Comparison of ENCODE assay signal across 1 fruit fly cellular context in genomic region chrX:8240431-8240830, dm6.
A peak's percentile ranks its signal among the peaks of the same experiment; 100 is the strongest.
TF ChIP-seq lines count a peak whose summit lies in the region.

CG2147 (plus strand) TSS chrX:8240684.

TF ChIP-seq in whole organism, embryonic, 481 proteins besides CTCF, POLR2A, EP300 and RAD21 (continued from another document):
- TF ChIP-seq tap (tag; optimal IDR thresholded peaks at IDR 0.05; lab: Kevin White, UChicago) (no peak), CG34422 (GFP tag; IDR thresholded peaks at IDR 0.05; lab: Robert Waterston, UW) (no peak), Doc2 (GFP tag; IDR thresholded peaks at IDR 0.05; lab: Robert Waterston, UW) (no peak), CG11085 (GFP tag; IDR thresholded peaks at IDR 0.05; lab: Robert Waterston, UW) (no peak), Ravus (GFP tag; IDR thresholded peaks at IDR 0.05; lab: Robert Waterston, UW) (no peak), ash1 (GFP tag; optimal IDR thresholded peaks at IDR 0.05; lab: Kevin White, UChicago) (no peak), Bdp1 (GFP tag; optimal IDR thresholded peaks at IDR 0.05; lab: Kevin White, UChicago) (no peak), ATbp (GFP tag; optimal IDR thresholded peaks at IDR 0.05; lab: Kevin White, UChicago) (no peak), CHES-1-like (GFP tag; optimal IDR thresholded peaks at IDR 0.05; lab: Kevin White, UChicago) (no peak), CG12299 (tag; optimal IDR thresholded peaks at IDR 0.05; lab: Kevin White, UChicago) (no peak), ac (GFP tag; optimal IDR thresholded peaks at IDR 0.05; lab: Kevin White, UChicago) (no peak), yki (optimal IDR thresholded peaks at IDR 0.05; lab: Kevin White, UChicago) (no peak), zfh1 (GFP tag; IDR thresholded peaks at IDR 0.05; lab: Robert Waterston, UW) (no peak), inv (GFP tag; IDR thresholded peaks at IDR 0.05; lab: Robert Waterston, UW; ENCODE audit: partially characterized antibody) (peak; percentile 70), CG6272 (GFP tag; IDR thresholded peaks at IDR 0.05; lab: Robert Waterston, UW) (no peak), CG10366 (GFP tag; IDR thresholded peaks at IDR 0.05; lab: Robert Waterston, UW) (no peak), slp2 (GFP tag; optimal IDR thresholded peaks at IDR 0.05; lab: Kevin White, UChicago) (no peak), bsh (GFP tag; optimal IDR thresholded peaks at IDR 0.05; lab: Kevin White, UChicago) (no peak), Dek (tag; optimal IDR thresholded peaks at IDR 0.05; lab: Kevin White, UChicago) (no peak), trem (tag; optimal IDR thresholded peaks at IDR 0.05; lab: Kevin White, UChicago) (peak; percentile 9), dysf (GFP tag; IDR thresholded peaks at IDR 0.05; lab: Robert Waterston, UW) (no peak), phol (tag; optimal IDR thresholded peaks at IDR 0.05; lab: Kevin White, UChicago) (no peak), cas (GFP tag; IDR thresholded peaks at IDR 0.05; lab: Robert Waterston, UW) (no peak), CG6854 (GFP tag; optimal IDR thresholded peaks at IDR 0.05; lab: Kevin White, UChicago) (no peak), Chrac-16 (GFP tag; optimal IDR thresholded peaks at IDR 0.05; lab: Kevin White, UChicago) (no peak), CG10274 (GFP tag; optimal IDR thresholded peaks at IDR 0.05; lab: Kevin White, UChicago) (no peak), CG17359 (tag; optimal IDR thresholded peaks at IDR 0.05; lab: Kevin White, UChicago) (no peak), knrl (GFP tag; IDR thresholded peaks at IDR 0.05; lab: Robert Waterston, UW; ENCODE audit: partially characterized antibody) (peak; percentile 71; the same call in 2 of the 3 replicates), pzg (GFP tag; optimal IDR thresholded peaks at IDR 0.05; lab: Kevin White, UChicago) (peak; percentile 42), Bgb (GFP tag; IDR thresholded peaks at IDR 0.05; lab: Robert Waterston, UW; ENCODE audit: partially characterized antibody) (peak; percentile 83), vnd (GFP tag; IDR thresholded peaks at IDR 0.05; lab: Robert Waterston, UW; ENCODE audit: partially characterized antibody) (peak; percentile 66), cato (GFP tag; optimal IDR thresholded peaks at IDR 0.05; lab: Kevin White, UChicago; ENCODE audit: borderline replicate concordance) (no peak), CG12659 (GFP tag; optimal IDR thresholded peaks at IDR 0.05; lab: Kevin White, UChicago) (peak; percentile 10), H15 (GFP tag; IDR thresholded peaks at IDR 0.05; lab: Robert Waterston, UW) (no peak), Hey (tag; optimal IDR thresholded peaks at IDR 0.05; lab: Kevin White, UChicago) (no peak), CG1647 (GFP tag; optimal IDR thresholded peaks at IDR 0.05; lab: Kevin White, UChicago) (no peak), pnt (GFP tag; optimal IDR thresholded peaks at IDR 0.05; lab: Kevin White, UChicago) (no peak), HLH54F (GFP tag; optimal IDR thresholded peaks at IDR 0.05; lab: Kevin White, UChicago) (no peak), CG7963 (GFP tag; IDR thresholded peaks at IDR 0.05; lab: Robert Waterston, UW; ENCODE audit: partially characterized antibody) (peak; percentile 75), nmo (GFP tag; optimal IDR thresholded peaks at IDR 0.05; lab: Kevin White, UChicago) (no peak), CG6175 (GFP tag; IDR thresholded peaks at IDR 0.05; lab: Robert Waterston, UW) (no peak), ro (GFP tag; IDR thresholded peaks at IDR 0.05; lab: Robert Waterston, UW) (no peak), onecut (GFP tag; IDR thresholded peaks at IDR 0.05; lab: Robert Waterston, UW) (no peak), CG8359 (GFP tag; optimal IDR thresholded peaks at IDR 0.05; lab: Kevin White, UChicago; ENCODE audit: borderline replicate concordance) (no peak), hb (GFP tag; IDR thresholded peaks at IDR 0.05; lab: Robert Waterston, UW; ENCODE audit: partially characterized antibody) (peak; percentile 75), CG1024 (GFP tag; IDR thresholded peaks at IDR 0.05; lab: Robert Waterston, UW) (no peak), MBD-R2 (GFP tag; IDR thresholded peaks at IDR 0.05; lab: Robert Waterston, UW) (no peak), lab (GFP tag; optimal IDR thresholded peaks at IDR 0.05; lab: Kevin White, UChicago) (no peak), CoRest (tag; optimal IDR thresholded peaks at IDR 0.05; lab: Kevin White, UChicago) (no peak), CG3065 (GFP tag; optimal IDR thresholded peaks at IDR 0.05; lab: Kevin White, UChicago) (no peak), nerfin-2 (GFP tag; IDR thresholded peaks at IDR 0.05; lab: Robert Waterston, UW; ENCODE audit: partially characterized antibody) (peak; percentile 71), ab (GFP tag; optimal IDR thresholded peaks at IDR 0.05; lab: Kevin White, UChicago) (no peak), CG7987 (GFP tag; optimal IDR thresholded peaks at IDR 0.05; lab: Kevin White, UChicago) (no peak), CG12219 (GFP tag; optimal IDR thresholded peaks at IDR 0.05; lab: Kevin White, UChicago) (no peak), CG17186 (GFP tag; optimal IDR thresholded peaks at IDR 0.05; lab: Kevin White, UChicago) (no peak), Dp (GFP tag; optimal IDR thresholded peaks at IDR 0.05; lab: Kevin White, UChicago) (peak; percentile 86), mld (GFP tag; IDR thresholded peaks at IDR 0.05; lab: Robert Waterston, UW; ENCODE audit: partially characterized antibody) (0 out of 3 replicates have a peak, but pooled peaks have one; percentile 61), CG2875 (GFP tag; optimal IDR thresholded peaks at IDR 0.05; lab: Kevin White, UChicago) (no peak), vvl (GFP tag; IDR thresholded peaks at IDR 0.05; lab: Robert Waterston, UW) (no peak), esg (GFP tag; conservative IDR thresholded peaks at IDR 0.05; lab: Robert Waterston, UW) (no peak), ssp (GFP tag; IDR thresholded peaks at IDR 0.05; lab: Robert Waterston, UW) (no peak), HHEX (GFP tag; optimal IDR thresholded peaks at IDR 0.05; lab: Kevin White, UChicago) (no peak), Deaf1 (tag; optimal IDR thresholded peaks at IDR 0.05; lab: Kevin White, UChicago) (no peak), Sox100B (GFP tag; optimal IDR thresholded peaks at IDR 0.05; lab: Kevin White, UChicago) (no peak), CG34224 (GFP tag; IDR thresholded peaks at IDR 0.05; lab: Robert Waterston, UW; ENCODE audit: partially characterized antibody) (peak; percentile 91), az2 (GFP tag; optimal IDR thresholded peaks at IDR 0.05; lab: Kevin White, UChicago) (no peak), ato (GFP tag; IDR thresholded peaks at IDR 0.05; lab: Robert Waterston, UW; ENCODE audit: partially characterized antibody) (peak; percentile 68), CG13287 (GFP tag; IDR thresholded peaks at IDR 0.05; lab: Robert Waterston, UW; ENCODE audit: partially characterized antibody) (peak; percentile 92), NC2β (GFP tag; optimal IDR thresholded peaks at IDR 0.05; lab: Kevin White, UChicago) (no peak), MESR4 (GFP tag; optimal IDR thresholded peaks at IDR 0.05; lab: Kevin White, UChicago) (peak; percentile 5)
